Worm (Caenorhabditis elegans) whole organism, young adult: ENCODE results near the gene ttr-36.

Experiments used
- B0336.3 ChIP-seq: fragments of 200-800 bp; sonication (Bioruptor generic); IDR thresholded peaks from 2 replicates; pipeline ENCODE4 v1.3.6; 2022; ENCODE audit warnings: missing genetic modification characterization, missing compliant biosample characterization
- F55B11.4 ChIP-seq: sonication (generic microtip); optimal IDR thresholded peaks from 2 replicates; lab custom pipeline; 2016; ENCODE audit warnings: missing compliant biosample characterization, missing genetic modification characterization, borderline replicate concordance; ENCODE audit not compliant: insufficient read depth
- K12H6.12 ChIP-seq: fragments of 200-800 bp; sonication (Bioruptor generic); optimal IDR thresholded peaks from 2 replicates; lab custom pipeline; 2018; ENCODE audit warnings: mild to moderate bottlenecking, missing genetic modification characterization, missing compliant biosample characterization
- Y95B8A.8 ChIP-seq: fragments of 200-800 bp; sonication (Bioruptor generic); IDR thresholded peaks from 2 replicates; pipeline ENCODE4 v1.3.6; 2022; ENCODE audit warnings: missing genetic modification reagents, missing genetic modification characterization, missing compliant biosample characterization
- attf-5 ChIP-seq: fragments of 200-800 bp; sonication (Bioruptor generic); optimal IDR thresholded peaks from 2 replicates; lab custom pipeline; 2018; ENCODE audit warnings: mild to moderate bottlenecking, missing genetic modification characterization, missing compliant biosample characterization
- cebp-2 ChIP-seq: fragments of 200-800 bp; sonication (Bioruptor generic); IDR thresholded peaks from 2 replicates; pipeline ENCODE4 v1.3.6; 2022; ENCODE audit warnings: missing genetic modification characterization, missing compliant biosample characterization
- dox-1 ChIP-seq: fragments of 200-800 bp; sonication (Bioruptor generic); IDR thresholded peaks from 2 replicates; pipeline ENCODE4 v1.3.6; 2022; ENCODE audit warnings: missing genetic modification reagents, missing genetic modification characterization, missing compliant biosample characterization
- gei-17 ChIP-seq: fragments of 200-800 bp; sonication (Bioruptor generic); optimal IDR thresholded peaks from 2 replicates; lab custom pipeline; 2018; ENCODE audit warnings: mild to moderate bottlenecking, missing genetic modification characterization, missing compliant biosample characterization
- madf-3 ChIP-seq: fragments of 200-800 bp; sonication (Bioruptor generic); IDR thresholded peaks from 2 replicates; pipeline ENCODE4 v1.3.6; 2022; ENCODE audit warnings: missing genetic modification reagents, missing genetic modification characterization, missing compliant biosample characterization
- nhr-120 ChIP-seq: fragments of 200-800 bp; sonication (Bioruptor generic); IDR thresholded peaks from 2 replicates; pipeline ENCODE4 v1.3.6; 2022; ENCODE audit warnings: missing genetic modification characterization, missing compliant biosample characterization
- pha-4 ChIP-seq: fragments of 150-350 bp; sonication (generic microtip); optimal IDR thresholded peaks from 2 replicates; lab custom pipeline; 2014; ENCODE audit warnings: missing biosample characterization, missing genetic modification reagents, missing genetic modification characterization
- snpc-4 ChIP-seq, 5 experiments: fragments of 150-350 bp in 1 of 5; sonication (generic microtip) in 4 of 5; optimal IDR thresholded peaks; 2 replicates each; lab custom pipeline; 2014 to 2018; ENCODE audit warnings: missing genetic modification characterization in 5 of 5, missing biosample characterization in 3 of 5, antibody characterized with exemption in 2 of 5, mild to moderate bottlenecking in 2 of 5, missing compliant biosample characterization in 2 of 5, missing genotype in 2 of 5, moderate library complexity in 2 of 5, missing genetic modification reagents in 1 of 5
- tbp1 ChIP-seq: fragments of 200-800 bp; sonication (Bioruptor generic); optimal IDR thresholded peaks from 2 replicates; lab custom pipeline; 2018; ENCODE audit warnings: mild to moderate bottlenecking, missing genetic modification characterization, missing compliant biosample characterization
- ztf-18 ChIP-seq: sonication (generic microtip); optimal IDR thresholded peaks from 2 replicates; lab custom pipeline; 2016; ENCODE audit warnings: missing genotype, mild to moderate bottlenecking, missing genetic modification characterization, missing compliant biosample characterization

ce11 chrX:6467462-6467861, 43.3 kb upstream of the ttr-36 start, which contains the start of gene C15B12.3:
- TF ChIP-seq pha-4 (tag; lab: Kevin White, UChicago) (no peak), K12H6.12 (no peak), attf-5 (GFP tag; lab: Kevin White, UChicago) (no peak), gei-17 (GFP tag; lab: Kevin White, UChicago) (no peak), B0336.3 (no peak), madf-3 (GFP tag; lab: Robert Waterston, UW) (no peak), tbp1 (peak; percentile 38), dox-1 (GFP tag; lab: Robert Waterston, UW) (no peak), cebp-2 (GFP tag; lab: Robert Waterston, UW) (no peak), ztf-18 (tag; lab: Kevin White, UChicago) (no peak), Y95B8A.8 (GFP tag; lab: Robert Waterston, UW) (no peak), nhr-120 (GFP tag; lab: Robert Waterston, UW) (no peak), F55B11.4 (no peak), snpc-4 (GFP tag; optimal IDR thresholded peaks at IDR 0.05; lab: Kevin White, UChicago) (no peak), snpc-4 (tag; optimal IDR thresholded peaks at IDR 0.05; lab: Kevin White, UChicago) (no peak)
